Worm (Caenorhabditis elegans) whole organism, L3 larva: Measurements from ENCODE around the gene oef-1.
A peak's percentile ranks its signal among the peaks of the same experiment; 100 is the strongest.

Source experiments
- ZK546.5 ChIP-seq: sonication (generic microtip); optimal IDR thresholded peaks from 2 replicates; lab custom pipeline; 2017; ENCODE audit warnings: missing biosample characterization, missing genetic modification characterization
- fkh-10 ChIP-seq: sonication (generic microtip); optimal IDR thresholded peaks from 2 replicates; lab custom pipeline; 2017; ENCODE audit warnings: missing biosample characterization, missing genetic modification reagents, missing genetic modification characterization
- jun-1 ChIP-seq: fragments of 150-350 bp; optimal IDR thresholded peaks from 2 replicates; lab custom pipeline; 2014; ENCODE audit warnings: missing biosample characterization, missing genetic modification reagents, missing genetic modification characterization
- nhr-25 ChIP-seq: sonication (generic microtip); optimal IDR thresholded peaks from 2 replicates; lab custom pipeline; 2017; ENCODE audit warnings: missing biosample characterization, missing genetic modification characterization

ce11 chrIV:7573944-7574343 is 25.7 kb downstream of the oef-1 start:
- TF ChIP-seq jun-1 (tag; lab: Kevin White, UChicago) (no peak), ZK546.5 (tag; lab: Kevin White, UChicago) (no peak), fkh-10 (GFP tag; lab: Kevin White, UChicago) (no peak), nhr-25 (peak; percentile 40)
